Worm (Caenorhabditis elegans) whole organism, L4/young adult: ENCODE measurements around the gene C31B8.1.

ENCODE experiments used
- W03F9.2 ChIP-seq: fragments of 150-350 bp; optimal IDR thresholded peaks from 2 replicates; lab custom pipeline; 2014; ENCODE audit warnings: missing biosample characterization, missing genetic modification characterization
- dao-5 ChIP-seq: sonication (generic microtip); optimal IDR thresholded peaks from 2 replicates; lab custom pipeline; 2016; ENCODE audit warnings: missing genotype, missing genetic modification characterization, moderate library complexity, missing compliant biosample characterization
- him-1 ChIP-seq: sonication (generic microtip); optimal IDR thresholded peaks from 2 replicates; lab custom pipeline; 2016; ENCODE audit warnings: missing genotype, missing genetic modification reagents, missing genetic modification characterization, missing compliant biosample characterization

ce11 chrV:2929753-2930152, 1.6 kb upstream of the C31B8.1 start, which contains the start of gene C31B8.16:
- TF ChIP-seq him-1 (tag; lab: Kevin White, UChicago), result no peak
- no peak for TF ChIP-seq W03F9.2 (tag; lab: Kevin White, UChicago)
- no peak for TF ChIP-seq dao-5
